Fruit fly (Drosophila melanogaster) whole organism, embryonic: ENCODE measurements around the gene eEF1delta.

Source experiments
- CG11695 ChIP-seq: fragments of 200-800 bp; sonication (Bioruptor generic); IDR thresholded peaks from 3 replicates; pipeline ENCODE4 v1.3.6; 2022; ENCODE audit warnings: missing biosample characterization, missing genetic modification characterization
- CG12155 ChIP-seq: fragments of 200-800 bp; sonication (Bioruptor generic); optimal IDR thresholded peaks from 3 replicates; lab custom pipeline; 2016; ENCODE audit warnings: missing biosample characterization, missing genetic modification characterization
- CG12219 ChIP-seq: fragments of 200-800 bp; sonication (Bioruptor generic); optimal IDR thresholded peaks from 3 replicates; lab custom pipeline; 2018; ENCODE audit warnings: missing biosample characterization, mild to moderate bottlenecking, missing genetic modification characterization
- CG13296 ChIP-seq: fragments of 200-800 bp; sonication (Bioruptor generic); optimal IDR thresholded peaks from 3 replicates; lab custom pipeline; 2018; ENCODE audit warnings: missing biosample characterization, mild to moderate bottlenecking, missing genetic modification characterization
- CG14441 ChIP-seq: fragments of 200-800 bp; sonication (Bioruptor generic); IDR thresholded peaks from 2 replicates; pipeline ENCODE4 v1.3.6; 2022; ENCODE audit warnings: missing biosample characterization, missing genetic modification characterization
- CG1792 ChIP-seq: fragments of 200-800 bp; sonication (Bioruptor generic); optimal IDR thresholded peaks from 2 replicates; lab custom pipeline; 2016; ENCODE audit warnings: missing biosample characterization, missing genetic modification characterization
- CG18262 ChIP-seq: fragments of 200-800 bp; optimal IDR thresholded peaks from 3 replicates; lab custom pipeline; 2019; ENCODE audit warnings: missing biosample characterization, mild to moderate bottlenecking, missing genetic modification characterization, moderate library complexity
- CG2678 ChIP-seq: fragments of 200-800 bp; sonication (Bioruptor generic); optimal IDR thresholded peaks from 3 replicates; lab custom pipeline; 2019; ENCODE audit warnings: missing biosample characterization, mild to moderate bottlenecking, missing genetic modification characterization, moderate library complexity
- CG33557 ChIP-seq: fragments of 200-800 bp; sonication (Bioruptor generic); optimal IDR thresholded peaks from 2 replicates; lab custom pipeline; 2019; ENCODE audit warnings: missing biosample characterization, mild to moderate bottlenecking, missing genetic modification characterization, moderate library complexity
- CG34422 ChIP-seq: fragments of 200-800 bp; sonication (Bioruptor generic); IDR thresholded peaks from 3 replicates; pipeline ENCODE4 v1.3.6; 2022; ENCODE audit warnings: missing biosample characterization, missing genetic modification characterization
- CG3838 ChIP-seq: fragments of 200-800 bp; sonication (Bioruptor generic); optimal IDR thresholded peaks from 3 replicates; lab custom pipeline; 2016; ENCODE audit warnings: missing biosample characterization, missing genetic modification characterization
- CG3995 ChIP-seq: fragments of 200-800 bp; sonication (Bioruptor generic); optimal IDR thresholded peaks from 3 replicates; lab custom pipeline; 2016; ENCODE audit warnings: missing biosample characterization, missing genetic modification characterization
- CG7556 ChIP-seq: fragments of 200-800 bp; sonication (Bioruptor generic); optimal IDR thresholded peaks from 2 replicates; lab custom pipeline; 2017; ENCODE audit warnings: missing biosample characterization, mild to moderate bottlenecking, missing genetic modification characterization
- CG7928 ChIP-seq: fragments of 200-800 bp; sonication (Bioruptor generic); optimal IDR thresholded peaks from 2 replicates; lab custom pipeline; 2017; ENCODE audit warnings: missing biosample characterization, mild to moderate bottlenecking, missing genetic modification characterization
- CG7963 ChIP-seq: fragments of 200-800 bp; sonication (Bioruptor generic); IDR thresholded peaks from 3 replicates; pipeline ENCODE4 v1.3.6; 2022; ENCODE audit warnings: missing biosample characterization, missing genetic modification characterization; ENCODE audit not compliant: partially characterized antibody
- CG8478 ChIP-seq: fragments of >200 bp; optimal IDR thresholded peaks from 2 replicates; lab custom pipeline; 2018
- CG9817 ChIP-seq: fragments of 200-800 bp; sonication (Bioruptor generic); optimal IDR thresholded peaks from 2 replicates; lab custom pipeline; 2018; ENCODE audit warnings: missing biosample characterization, mild to moderate bottlenecking, missing genetic modification characterization, moderate library complexity
- Camta ChIP-seq: fragments of 200-800 bp; sonication (Bioruptor generic); optimal IDR thresholded peaks from 2 replicates; lab custom pipeline; 2016; ENCODE audit warnings: missing biosample characterization, missing genetic modification characterization
- D19B ChIP-seq: fragments of 200-800 bp; sonication (Bioruptor generic); optimal IDR thresholded peaks from 2 replicates; lab custom pipeline; 2017; ENCODE audit warnings: missing biosample characterization, mild to moderate bottlenecking, missing genetic modification characterization
- Dll ChIP-seq: fragments of 200-800 bp; sonication (Bioruptor generic); IDR thresholded peaks from 4 replicates; pipeline ENCODE4 v1.3.6; 2022; ENCODE audit warnings: missing biosample characterization, missing genetic modification characterization; ENCODE audit not compliant: partially characterized antibody
- Doc3 ChIP-seq: fragments of 200-800 bp; sonication (Bioruptor generic); IDR thresholded peaks from 3 replicates; pipeline ENCODE4 v1.3.6; 2022; ENCODE audit warnings: missing biosample characterization, missing genetic modification characterization; ENCODE audit not compliant: partially characterized antibody
- Drgx ChIP-seq: fragments of 200-800 bp; sonication (Bioruptor generic); IDR thresholded peaks from 2 replicates; pipeline ENCODE4 v1.3.6; 2022; ENCODE audit warnings: missing biosample characterization, missing genetic modification characterization
- ERR ChIP-seq: fragments of 200-800 bp; sonication (Bioruptor generic); optimal IDR thresholded peaks from 2 replicates; lab custom pipeline; 2016; ENCODE audit warnings: missing biosample characterization, missing genetic modification characterization
- Gsc ChIP-seq: fragments of 200-800 bp; sonication (Bioruptor generic); IDR thresholded peaks from 2 replicates; pipeline ENCODE4 v1.3.6; 2022; ENCODE audit warnings: missing biosample characterization, missing genetic modification characterization
- HHEX ChIP-seq: fragments of 200-800 bp; sonication (Bioruptor generic); optimal IDR thresholded peaks from 3 replicates; lab custom pipeline; 2017; ENCODE audit warnings: missing biosample characterization, mild to moderate bottlenecking, missing genetic modification characterization, missing genetic modification reagents
- Hsf ChIP-seq: fragments of 200-800 bp; sonication (Bioruptor generic); optimal IDR thresholded peaks from 3 replicates; lab custom pipeline; 2016; ENCODE audit warnings: missing biosample characterization, missing genetic modification characterization
- Mes4 ChIP-seq: fragments of 200-800 bp; sonication (Bioruptor generic); optimal IDR thresholded peaks from 2 replicates; lab custom pipeline; 2016; ENCODE audit warnings: missing biosample characterization, missing genetic modification characterization
- Pdp1 ChIP-seq, 2 experiments: fragments of 200-800 bp; sonication (Bioruptor generic); optimal IDR thresholded peaks; 3 replicates each; lab custom pipeline; 2016; ENCODE audit warnings: missing biosample characterization in 2 of 2, missing genetic modification characterization in 2 of 2, mild to moderate bottlenecking in 1 of 2, moderate library complexity in 1 of 2
- Xbp1 ChIP-seq: fragments of 200-800 bp; sonication (Bioruptor generic); optimal IDR thresholded peaks from 3 replicates; lab custom pipeline; 2016; ENCODE audit warnings: missing biosample characterization, mild to moderate bottlenecking, missing genetic modification characterization
- ara ChIP-seq: fragments of 200-800 bp; sonication (Bioruptor generic); IDR thresholded peaks from 2 replicates; pipeline ENCODE4 v1.3.6; 2022; ENCODE audit warnings: missing biosample characterization, missing genetic modification characterization
- ato ChIP-seq: fragments of 200-800 bp; sonication (Bioruptor generic); IDR thresholded peaks from 2 replicates; pipeline ENCODE4 v1.3.6; 2022; ENCODE audit warnings: missing biosample characterization, missing genetic modification characterization; ENCODE audit not compliant: partially characterized antibody
- btn ChIP-seq: fragments of 200-800 bp; sonication (Bioruptor generic); optimal IDR thresholded peaks from 2 replicates; lab custom pipeline; 2016; ENCODE audit warnings: missing biosample characterization, missing genetic modification characterization
- chif ChIP-seq, 2 experiments: fragments of 200-800 bp; sonication (Bioruptor generic); optimal IDR thresholded peaks; 3 replicates each; lab custom pipeline; 2016; ENCODE audit warnings: missing biosample characterization in 2 of 2, missing genetic modification characterization in 2 of 2
- corto ChIP-seq: fragments of 200-800 bp; sonication (Bioruptor generic); optimal IDR thresholded peaks from 2 replicates; lab custom pipeline; 2016; ENCODE audit warnings: missing biosample characterization, mild to moderate bottlenecking, missing genetic modification characterization, moderate library complexity
- da ChIP-seq: fragments of 200-800 bp; sonication (Bioruptor generic); optimal IDR thresholded peaks from 2 replicates; lab custom pipeline; 2016; ENCODE audit warnings: missing biosample characterization, missing genetic modification characterization
- dimm ChIP-seq: fragments of 200-800 bp; sonication (Bioruptor generic); IDR thresholded peaks from 2 replicates; pipeline ENCODE4 v1.3.6; 2022; ENCODE audit warnings: missing biosample characterization, missing genetic modification characterization
- dysf ChIP-seq: fragments of 200-800 bp; sonication (Bioruptor generic); IDR thresholded peaks from 3 replicates; pipeline ENCODE4 v1.3.6; 2022; ENCODE audit warnings: missing biosample characterization, missing genetic modification characterization
- eyg ChIP-seq: fragments of 200-800 bp; sonication (Bioruptor generic); optimal IDR thresholded peaks from 3 replicates; lab custom pipeline; 2016; ENCODE audit warnings: missing biosample characterization, missing genetic modification characterization
- fd96Cb ChIP-seq: fragments of 200-800 bp; sonication (Bioruptor generic); optimal IDR thresholded peaks from 2 replicates; lab custom pipeline; 2018; ENCODE audit warnings: missing biosample characterization, mild to moderate bottlenecking, missing genetic modification characterization, moderate library complexity
- ftz-f1 ChIP-seq: fragments of 200-800 bp; sonication (Bioruptor generic); optimal IDR thresholded peaks from 2 replicates; lab custom pipeline; 2016; ENCODE audit warnings: missing biosample characterization, missing genetic modification characterization
- hkb ChIP-seq, 2 experiments: fragments of 200-800 bp in 1 of 2; fragments of >200 bp in 1 of 2; sonication (Bioruptor generic) in 1 of 2; IDR thresholded peaks in 1 of 2; optimal IDR thresholded peaks in 1 of 2; 2 replicates each; pipeline versions ENCODE4 v1.3.6 to Lab custom; 2017 to 2022; ENCODE audit warnings: missing biosample characterization in 1 of 2, missing genetic modification characterization in 1 of 2
- kah ChIP-seq: fragments of 200-800 bp; sonication (Bioruptor generic); optimal IDR thresholded peaks from 2 replicates; lab custom pipeline; 2018; ENCODE audit warnings: missing biosample characterization, mild to moderate bottlenecking, missing genetic modification characterization
- maf-S ChIP-seq: fragments of 200-800 bp; sonication (Bioruptor generic); optimal IDR thresholded peaks from 2 replicates; lab custom pipeline; 2016; ENCODE audit warnings: missing biosample characterization, missing genetic modification characterization
- pros ChIP-seq: fragments of 200-800 bp; sonication (Bioruptor generic); optimal IDR thresholded peaks from 3 replicates; lab custom pipeline; 2019; ENCODE audit warnings: missing biosample characterization, mild to moderate bottlenecking, missing genetic modification characterization, moderate library complexity
- rib ChIP-seq: fragments of 200-800 bp; sonication (Bioruptor generic); IDR thresholded peaks from 2 replicates; pipeline ENCODE4 v1.3.6; 2022; ENCODE audit warnings: missing biosample characterization, missing genetic modification characterization
- sug ChIP-seq: fragments of 200-800 bp; optimal IDR thresholded peaks from 2 replicates; lab custom pipeline; 2019; ENCODE audit warnings: missing biosample characterization, mild to moderate bottlenecking, missing genetic modification characterization, moderate library complexity
- tin ChIP-seq: fragments of 200-800 bp; sonication (Bioruptor generic); optimal IDR thresholded peaks from 3 replicates; lab custom pipeline; 2016; ENCODE audit warnings: missing biosample characterization, missing genetic modification characterization
- tx ChIP-seq: fragments of 200-800 bp; sonication (Bioruptor generic); optimal IDR thresholded peaks from 2 replicates; lab custom pipeline; 2016; ENCODE audit warnings: missing biosample characterization, missing genetic modification characterization
- wek ChIP-seq: fragments of 200-800 bp; sonication (Bioruptor generic); optimal IDR thresholded peaks from 3 replicates; lab custom pipeline; 2018; ENCODE audit warnings: missing biosample characterization, mild to moderate bottlenecking, missing genetic modification characterization, moderate library complexity
- zfh1 ChIP-seq: fragments of 200-800 bp; sonication (Bioruptor generic); IDR thresholded peaks from 3 replicates; pipeline ENCODE4 v1.3.6; 2022; ENCODE audit warnings: missing biosample characterization, missing genetic modification characterization

eEF1delta gene

DNA sequence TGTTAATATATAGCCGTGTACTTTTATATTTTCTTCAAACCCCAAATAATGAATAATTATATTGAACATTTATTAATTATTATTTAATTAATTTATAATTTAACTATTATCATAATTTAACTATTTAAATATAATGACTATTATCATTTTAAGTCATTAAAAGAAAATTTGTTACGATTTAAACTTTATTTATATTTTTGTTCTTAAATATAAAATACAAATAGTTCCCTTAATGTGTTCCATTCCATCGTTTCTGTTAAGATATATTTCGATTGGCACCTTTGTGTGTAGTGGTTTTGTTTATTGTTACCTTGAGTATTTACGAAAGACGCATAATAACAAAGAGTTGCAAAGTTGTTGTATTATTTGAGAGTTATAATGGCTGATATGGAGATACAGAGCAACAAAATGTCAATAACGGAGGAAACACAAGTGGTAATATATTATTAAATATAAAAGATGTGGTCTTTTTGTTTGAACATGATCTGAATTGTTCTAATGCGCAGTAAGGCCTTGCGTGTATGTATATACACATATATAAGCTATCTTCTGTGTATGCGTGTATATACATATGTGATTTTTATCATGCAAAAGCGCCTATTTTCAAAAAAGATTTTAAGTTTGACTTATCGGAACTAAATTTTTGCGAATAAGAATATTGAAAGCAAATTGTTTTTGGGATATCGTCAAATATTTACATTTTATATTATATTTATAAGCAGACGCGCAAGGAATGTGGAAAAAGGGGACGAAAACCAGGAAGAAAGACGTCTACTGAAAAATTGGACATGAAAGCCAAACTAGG lies 31.7 kb downstream of the eEF1delta start, which contains the start of gene REPTOR-BP (continued):
- TF ChIP-seq eyg (GFP tag; lab: Kevin White, UChicago) (no peak), CG3995 (GFP tag; lab: Kevin White, UChicago) (no peak), maf-S (no peak), CG9817 (tag; lab: Kevin White, UChicago) (no peak), Dll (no peak), tin (no peak), ftz-f1 (GFP tag; lab: Kevin White, UChicago) (no peak), CG13296 (GFP tag; lab: Kevin White, UChicago) (no peak), CG7556 (GFP tag; lab: Kevin White, UChicago) (no peak), corto (GFP tag; lab: Kevin White, UChicago) (peak; percentile 76), HHEX (no peak), CG33557 (GFP tag; lab: Kevin White, UChicago) (no peak), CG7928 (GFP tag; lab: Kevin White, UChicago) (no peak), CG12219 (GFP tag; lab: Kevin White, UChicago) (no peak), CG18262 (peak; percentile 0), CG12155 (no peak), fd96Cb (tag; lab: Kevin White, UChicago) (no peak), ato (GFP tag; lab: Robert Waterston, UW) (no peak), ERR (GFP tag; lab: Kevin White, UChicago) (no peak), CG11695 (GFP tag; lab: Robert Waterston, UW) (no peak), CG7963 (no peak), da (GFP tag; lab: Kevin White, UChicago) (no peak), chif (GFP tag; optimal IDR thresholded peaks at IDR 0.05; lab: Kevin White, UChicago) (no peak), ara (no peak), dimm (no peak), CG8478 (lab: Kevin White, UChicago) (no peak), CG3838 (GFP tag; lab: Kevin White, UChicago) (no peak), Pdp1 (GFP tag; optimal IDR thresholded peaks at IDR 0.05; lab: Kevin White, UChicago) (peak in 1 of 2 experiments; percentile 18), CG14441 (GFP tag; lab: Robert Waterston, UW) (no peak), Xbp1 (GFP tag; lab: Kevin White, UChicago) (no peak), Drgx (GFP tag; lab: Robert Waterston, UW) (no peak), wek (GFP tag; lab: Kevin White, UChicago) (peak; percentile 47), pros (GFP tag; lab: Kevin White, UChicago) (no peak), zfh1 (GFP tag; lab: Robert Waterston, UW) (no peak), Doc3 (GFP tag; lab: Robert Waterston, UW) (no peak), D19B (no peak), tx (GFP tag; lab: Kevin White, UChicago) (no peak), Mes4 (GFP tag; lab: Kevin White, UChicago) (no peak), CG1792 (GFP tag; lab: Kevin White, UChicago) (no peak), btn (no peak), Camta (no peak), hkb (optimal IDR thresholded peaks at IDR 0.05; lab: Kevin White, UChicago) (no peak), hkb (GFP tag; IDR thresholded peaks at IDR 0.05; lab: Robert Waterston, UW) (no peak), sug (tag; lab: Kevin White, UChicago) (no peak), CG2678 (tag; lab: Kevin White, UChicago) (no peak), CG34422 (no peak; the same call in 2 of the 3 replicates), Hsf (no peak), Gsc (GFP tag; lab: Robert Waterston, UW) (no peak), kah (GFP tag; lab: Kevin White, UChicago) (no peak), rib (GFP tag; lab: Robert Waterston, UW) (no peak), dysf (GFP tag; lab: Robert Waterston, UW) (no peak)
